Worm (Caenorhabditis elegans) whole organism, L2 larva: ENCODE results near the gene T19D12.2.

Experiments
- nhr-237 ChIP-seq: fragments of 150-350 bp; optimal IDR thresholded peaks from 2 replicates; lab custom pipeline; 2014; ENCODE audit warnings: missing biosample characterization, missing genetic modification characterization
- ztf-11 ChIP-seq: sonication (generic microtip); optimal IDR thresholded peaks from 2 replicates; lab custom pipeline; 2017; ENCODE audit warnings: missing biosample characterization, missing genetic modification characterization

DNA sequence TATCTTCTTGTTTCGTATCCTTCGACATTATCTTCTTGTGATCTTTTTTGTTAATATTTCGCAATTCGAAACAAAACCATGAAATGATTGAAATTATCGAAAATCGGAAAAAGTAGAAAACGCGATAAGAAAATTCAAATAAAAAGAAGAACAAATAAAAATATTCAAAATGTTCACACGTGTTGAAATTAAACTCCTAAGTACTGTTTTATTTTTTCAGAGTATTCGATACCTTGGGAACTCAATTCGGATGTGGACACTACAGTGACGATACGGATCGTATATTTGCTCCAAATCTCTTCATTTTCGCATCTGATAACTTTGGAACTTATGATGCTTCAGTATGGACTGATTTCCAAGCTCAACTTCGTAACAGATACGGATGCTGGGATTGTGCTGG lies 25.0 kb upstream of the T19D12.2 start, which contains the start of gene T19D12.5:
- TF ChIP-seq ztf-11 (tag; lab: Kevin White, UChicago) (no peak), nhr-237 (tag; lab: Kevin White, UChicago) (no peak)
